Worm (Caenorhabditis elegans): ENCODE results near the gene crh-1.
A peak's percentile ranks its signal among the peaks of the same experiment; 100 is the strongest.

crh-1 gene

DNA sequence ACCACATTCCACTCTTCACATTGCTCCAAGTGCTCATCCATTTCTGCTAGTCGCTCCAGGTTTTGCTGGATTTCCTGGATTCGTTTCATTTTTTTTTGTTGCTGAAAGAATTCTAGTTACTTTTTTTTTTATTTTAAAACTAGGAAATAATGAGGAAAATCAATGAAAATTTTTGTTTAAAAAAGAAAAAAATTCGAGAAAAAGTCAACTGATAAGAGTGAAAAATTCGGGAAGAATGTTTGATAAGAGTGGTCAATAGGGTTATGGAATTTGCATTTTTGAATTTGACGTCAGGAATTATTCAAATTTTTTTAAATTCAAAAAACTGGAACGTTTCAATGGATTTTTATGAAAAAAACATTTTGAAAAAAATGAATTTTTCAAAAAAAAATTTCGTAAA lies 69.0 kb downstream of the crh-1 start, which contains the start of gene Y41C4A.12:
TSS of gene Y41C4A.12 (minus strand) at position 101 of the 400 bp plus-strand sequence.
- TF ChIP-seq unc-86 (tag; optimal IDR thresholded peaks at IDR 0.05): no peak

DNA sequence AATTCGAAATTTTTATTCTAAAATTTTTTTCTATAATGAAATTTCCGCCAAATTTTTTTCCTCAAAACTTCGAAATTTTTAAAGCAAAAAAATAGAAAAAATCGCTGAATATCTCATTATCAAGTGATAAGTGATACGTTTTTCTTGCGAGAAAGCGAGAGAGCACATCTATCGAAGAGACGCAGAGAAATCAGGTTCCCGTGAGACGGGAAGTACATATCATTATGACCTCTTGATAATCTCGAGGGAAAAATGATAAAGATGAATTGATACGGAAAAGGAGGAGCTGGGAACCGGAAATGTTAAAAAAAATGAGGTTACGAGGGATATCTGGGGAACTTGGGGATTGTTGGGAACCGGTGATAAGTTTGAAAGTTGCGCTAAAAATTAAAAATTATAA lies 69.4 kb downstream of the crh-1 start:
- TF ChIP-seq snu-23 (GFP tag; optimal IDR thresholded peaks at IDR 0.05) (no peak), elt-2 (tag; optimal IDR thresholded peaks at IDR 0.05) (peak; percentile 44), lin-35 (GFP tag; optimal IDR thresholded peaks at IDR 0.05) (no peak), ces-1 (GFP tag; optimal IDR thresholded peaks at IDR 0.05) (no peak), unc-30 (tag; optimal IDR thresholded peaks at IDR 0.05) (no peak), elt-3 (tag; optimal IDR thresholded peaks at IDR 0.05) (peak in 5 of 6 experiments; percentile 41 to 96 (median 91)), aly-2 (tag; optimal IDR thresholded peaks at IDR 0.05) (no peak), blmp-1 (tag; optimal IDR thresholded peaks at IDR 0.05) (peak; percentile 30)

DNA sequence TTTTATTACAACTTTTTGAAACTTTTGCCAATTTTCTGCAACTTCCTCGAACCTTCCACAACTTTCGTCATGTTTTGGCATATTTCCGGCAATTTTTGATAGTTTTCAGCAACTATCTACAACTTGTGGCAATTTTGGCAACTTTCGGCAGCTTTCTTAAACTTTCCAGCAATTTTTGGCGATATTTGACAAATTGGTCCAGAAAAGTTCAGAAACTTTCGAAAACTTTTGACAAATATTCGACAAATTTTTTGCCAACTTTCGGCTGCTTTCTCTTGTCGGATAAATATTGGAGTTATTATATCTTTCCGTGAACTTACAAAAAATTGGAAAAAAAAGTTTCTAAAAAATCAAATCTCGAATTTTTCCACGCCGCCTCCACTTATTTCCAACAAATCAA lies 72.7 kb downstream of the crh-1 start, which contains the start of gene Y41C4A.18:
TSS of gene Y41C4A.18 (plus strand) at position 301 of the 400 bp plus-strand sequence.
- TF ChIP-seq jun-1 (tag; optimal IDR thresholded peaks at IDR 0.05): no peak
- TF ChIP-seq alr-1 (tag; optimal IDR thresholded peaks at IDR 0.05; ENCODE audit: borderline replicate concordance): no peak
- TF ChIP-seq pag-3 (tag; optimal IDR thresholded peaks at IDR 0.05; ENCODE audit: borderline replicate concordance, insufficient read depth): no peak
- no peak for TF ChIP-seq ama-1 (optimal IDR thresholded peaks at IDR 0.05)
- no peak for TF ChIP-seq nhr-90 (tag; optimal IDR thresholded peaks at IDR 0.05; ENCODE audit: poor library complexity)

DNA sequence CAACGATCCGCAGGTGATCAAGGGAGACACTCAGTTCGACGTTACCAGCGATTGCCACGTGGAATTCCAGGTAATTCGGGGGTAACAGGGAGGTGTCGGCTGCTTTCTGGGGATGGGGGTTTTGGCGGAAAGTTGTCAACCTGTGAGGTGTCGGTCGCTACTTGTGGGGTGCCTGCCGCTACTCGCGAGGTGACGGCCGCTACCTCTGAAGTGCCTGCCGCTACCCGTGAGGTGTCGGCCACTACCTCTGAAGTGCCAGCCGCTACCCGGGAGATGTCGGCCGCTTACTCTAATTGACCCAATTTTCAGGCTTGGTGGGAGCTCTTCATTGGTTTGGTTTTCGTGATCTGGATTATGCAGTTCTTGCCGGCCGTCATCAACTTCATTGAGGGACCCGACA lies 73.3 kb downstream of the crh-1 start:
- no peak for TF ChIP-seq nhr-77 (tag; optimal IDR thresholded peaks at IDR 0.05)
- no peak for TF ChIP-seq tlp-1 (tag; optimal IDR thresholded peaks at IDR 0.05)
- TF ChIP-seq unc-30 (tag; optimal IDR thresholded peaks at IDR 0.05): no peak
- no peak for TF ChIP-seq xbp-1 (tag; optimal IDR thresholded peaks at IDR 0.05)
- TF ChIP-seq efl-1 (optimal IDR thresholded peaks at IDR 0.05): no peak
- TF ChIP-seq efl-1 (GFP tag; optimal IDR thresholded peaks at IDR 0.05 in 1 of 2): peak in 1 of 2 experiments; percentile 65
- no peak for TF ChIP-seq F16B12.6 (tag; optimal IDR thresholded peaks at IDR 0.05)

DNA sequence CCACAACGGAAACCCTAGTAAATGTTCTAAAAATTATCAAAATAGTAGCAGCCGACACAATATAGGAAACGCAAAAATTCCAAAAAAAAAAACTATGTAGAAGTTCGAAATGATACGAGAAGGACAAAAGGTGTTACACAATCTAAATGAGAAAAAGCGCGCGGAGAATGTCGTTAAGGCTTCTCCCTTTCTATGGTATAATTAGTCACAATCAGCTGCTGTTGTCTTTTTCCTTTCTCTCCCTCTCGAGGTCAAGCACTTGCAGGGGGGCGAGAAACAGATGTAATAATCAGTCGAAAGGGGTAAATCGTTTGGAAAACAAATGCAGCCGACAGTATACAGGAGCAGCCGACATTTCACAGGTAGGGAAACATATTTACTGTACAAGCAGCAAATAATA lies 73.9 kb downstream of the crh-1 start:
- TF ChIP-seq unc-30 (tag; optimal IDR thresholded peaks at IDR 0.05): no peak
- peak; percentile 56 for TF ChIP-seq blmp-1 (tag; optimal IDR thresholded peaks at IDR 0.05)
- TF ChIP-seq hlh-17 (GFP tag; optimal IDR thresholded peaks at IDR 0.05; ENCODE audit: borderline replicate concordance): no peak
- TF ChIP-seq xbp-1 (tag; optimal IDR thresholded peaks at IDR 0.05): no peak
- TF ChIP-seq efl-1 (optimal IDR thresholded peaks at IDR 0.05): no peak
- peak in 1 of 2 experiments; percentile 69 for TF ChIP-seq efl-1 (GFP tag; optimal IDR thresholded peaks at IDR 0.05 in 1 of 2)
- no peak for TF ChIP-seq nhr-20 (tag; optimal IDR thresholded peaks at IDR 0.05)
- TF ChIP-seq nhr-76 (tag; optimal IDR thresholded peaks at IDR 0.05): no peak
- no peak for TF ChIP-seq tbx-2 (tag; optimal IDR thresholded peaks at IDR 0.05)
- no peak for TF ChIP-seq nhr-28 (tag; optimal IDR thresholded peaks at IDR 0.05)
- TF ChIP-seq grh-1 (GFP tag; IDR thresholded peaks at IDR 0.05): no peak
- TF ChIP-seq C04F5.9 (tag; optimal IDR thresholded peaks at IDR 0.05): no peak
- TF ChIP-seq unc-62 (GFP tag; optimal IDR thresholded peaks at IDR 0.05): no peak
- no peak for TF ChIP-seq elt-3 (tag; optimal IDR thresholded peaks at IDR 0.05)
- no peak for TF ChIP-seq ets-5 (GFP tag; IDR thresholded peaks at IDR 0.05)
- no peak for TF ChIP-seq mep-1 (tag; optimal IDR thresholded peaks at IDR 0.05)

DNA sequence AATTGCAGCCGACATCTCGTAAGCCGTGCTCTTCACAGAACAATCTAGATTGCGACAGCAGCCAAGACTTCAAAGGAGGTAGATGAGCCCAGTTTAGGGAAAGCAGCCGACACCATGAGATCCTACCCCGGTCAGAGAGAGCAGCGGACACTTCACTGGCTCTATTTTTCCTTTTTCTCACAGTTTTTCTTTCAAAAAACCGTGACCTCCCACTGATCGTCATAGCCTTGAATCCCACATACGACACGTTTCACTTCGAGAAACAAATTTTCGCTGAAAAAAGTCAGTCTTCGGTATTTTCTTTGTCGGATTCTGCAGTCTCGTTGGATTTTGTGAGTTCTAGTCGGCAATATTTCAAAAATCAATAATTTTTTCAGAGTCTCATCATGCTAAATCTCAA lies 74.5 kb downstream of the crh-1 start, which contains the start of gene Y41C4A.21:
TSS of gene Y41C4A.21 (plus strand) at position 301 of the 400 bp plus-strand sequence.
- TF ChIP-seq ceh-63 (GFP tag; optimal IDR thresholded peaks at IDR 0.05) (no peak), egl-13 (tag; optimal IDR thresholded peaks at IDR 0.05) (no peak), nhr-19 (GFP tag; conservative IDR thresholded peaks at IDR 0.05) (no peak), mef-2 (tag; optimal IDR thresholded peaks at IDR 0.05) (no peak), zag-1 (tag; optimal IDR thresholded peaks at IDR 0.05) (no peak), fkh-4 (tag; optimal IDR thresholded peaks at IDR 0.05; ENCODE audit: borderline replicate concordance) (no peak), mab-9 (GFP tag; IDR thresholded peaks at IDR 0.05) (no peak), C16A3.4 (tag; optimal IDR thresholded peaks at IDR 0.05) (no peak), ztf-11 (tag; optimal IDR thresholded peaks at IDR 0.05) (no peak), dpl-1 (GFP tag; optimal IDR thresholded peaks at IDR 0.05) (no peak), lsy-2 (tag; optimal IDR thresholded peaks at IDR 0.05) (no peak), fkh-8 (tag; optimal IDR thresholded peaks at IDR 0.05) (no peak), xbp-1 (tag; optimal IDR thresholded peaks at IDR 0.05) (no peak), C34B4.2 (tag; optimal IDR thresholded peaks at IDR 0.05) (no peak), grh-1 (GFP tag; IDR thresholded peaks at IDR 0.05) (no peak), swsn-7 (tag; optimal IDR thresholded peaks at IDR 0.05) (no peak), efl-1 (optimal IDR thresholded peaks at IDR 0.05) (no peak), efl-1 (GFP tag; optimal IDR thresholded peaks at IDR 0.05 in 1 of 2) (no peak), unc-30 (tag; optimal IDR thresholded peaks at IDR 0.05) (no peak)

All from whole organism, L1 larva.